Worm (Caenorhabditis elegans): ENCODE measurements around the gene tgt-2.

- TF ChIP-seq cog-1 (tag; optimal IDR thresholded peaks at IDR 0.05) (no peak), med-1 (GFP tag; optimal IDR thresholded peaks at IDR 0.05; ENCODE audit: insufficient read depth) (no peak), flt-1 (GFP tag; IDR thresholded peaks at IDR 0.05) (no peak), tab-1 (GFP tag; IDR thresholded peaks at IDR 0.05) (no peak)
These were observed 2.9 kb downstream of the tgt-2 start, which contains the start of gene Y39B6A.34 for ce11 chrV:19001016-19001415.
